1 fruit fly cellular context compared by ENCODE assay signal in genomic region chr2L:6677453-6677852, dm6.
A peak's percentile ranks its signal among the peaks of the same experiment; 100 is the strongest.
TF ChIP-seq lines count a peak whose summit lies in the region.

TSS of gene Nse1 (minus strand) at chr2L:6677625.

TF ChIP-seq in whole organism, embryonic, 481 proteins besides CTCF, POLR2A, EP300 and RAD21 (continued from another document):
- TF ChIP-seq CG6791 (GFP tag; IDR thresholded peaks at IDR 0.05; lab: Robert Waterston, UW; ENCODE audit: partially characterized antibody) (peak; percentile 75), wek (GFP tag; optimal IDR thresholded peaks at IDR 0.05; lab: Kevin White, UChicago) (no peak), CG17385 (GFP tag; optimal IDR thresholded peaks at IDR 0.05; lab: Kevin White, UChicago) (no peak), chn (GFP tag; optimal IDR thresholded peaks at IDR 0.05; lab: Kevin White, UChicago) (no peak), CG6765 (GFP tag; optimal IDR thresholded peaks at IDR 0.05; lab: Kevin White, UChicago) (no peak), CG6272 (GFP tag; IDR thresholded peaks at IDR 0.05; lab: Robert Waterston, UW) (no peak), Adf1 (GFP tag; IDR thresholded peaks at IDR 0.05; lab: Robert Waterston, UW) (no peak), corto (GFP tag; optimal IDR thresholded peaks at IDR 0.05; lab: Kevin White, UChicago) (no peak), inv (GFP tag; IDR thresholded peaks at IDR 0.05; lab: Robert Waterston, UW; ENCODE audit: partially characterized antibody) (peak; percentile 67), Med (GFP tag; lab: Kevin White, UChicago) (peak; percentile 15), h (optimal IDR thresholded peaks at IDR 0.05; lab: Kevin White, UChicago) (no peak), CG9876 (GFP tag; optimal IDR thresholded peaks at IDR 0.05; lab: Kevin White, UChicago) (no peak), tgo (GFP tag; IDR thresholded peaks at IDR 0.05; lab: Robert Waterston, UW) (no peak), CG2116 (GFP tag; optimal IDR thresholded peaks at IDR 0.05; lab: Kevin White, UChicago) (peak; percentile 39), row (GFP tag; IDR thresholded peaks at IDR 0.05; lab: Robert Waterston, UW) (peak; percentile 59), CG32772 (GFP tag; IDR thresholded peaks at IDR 0.05; lab: Robert Waterston, UW) (no peak), Dek (tag; optimal IDR thresholded peaks at IDR 0.05; lab: Kevin White, UChicago) (no peak), pb (GFP tag; optimal IDR thresholded peaks at IDR 0.05; lab: Kevin White, UChicago) (no peak), scrt (GFP tag; optimal IDR thresholded peaks at IDR 0.05; lab: Kevin White, UChicago) (no peak), knrl (GFP tag; IDR thresholded peaks at IDR 0.05; lab: Robert Waterston, UW; ENCODE audit: partially characterized antibody) (peak; percentile 74), MESR4 (GFP tag; optimal IDR thresholded peaks at IDR 0.05; lab: Kevin White, UChicago) (peak; percentile 22), Bgb (GFP tag; IDR thresholded peaks at IDR 0.05; lab: Robert Waterston, UW; ENCODE audit: partially characterized antibody) (peak; percentile 83), CG34224 (GFP tag; IDR thresholded peaks at IDR 0.05; lab: Robert Waterston, UW; ENCODE audit: partially characterized antibody) (peak; percentile 78), CG14860 (GFP tag; IDR thresholded peaks at IDR 0.05; lab: Robert Waterston, UW; ENCODE audit: partially characterized antibody) (peak; percentile 17; the same call in 1 of the 3 replicates), cwo (GFP tag; optimal IDR thresholded peaks at IDR 0.05; lab: Kevin White, UChicago) (no peak), aop (GFP tag; IDR thresholded peaks at IDR 0.05; lab: Robert Waterston, UW) (no peak), CG5180 (GFP tag; optimal IDR thresholded peaks at IDR 0.05; lab: Kevin White, UChicago) (no peak), CG3995 (GFP tag; optimal IDR thresholded peaks at IDR 0.05; lab: Kevin White, UChicago) (peak; percentile 84), Side (GFP tag; optimal IDR thresholded peaks at IDR 0.05; lab: Kevin White, UChicago) (no peak), Lhr (GFP tag; optimal IDR thresholded peaks at IDR 0.05; lab: Kevin White, UChicago) (peak; percentile 24), CG1603 (tag; optimal IDR thresholded peaks at IDR 0.05; lab: Kevin White, UChicago) (peak; percentile 66), ken (GFP tag; IDR thresholded peaks at IDR 0.05; lab: Robert Waterston, UW) (no peak), slbo (GFP tag; IDR thresholded peaks at IDR 0.05; lab: Robert Waterston, UW) (no peak), CG2129 (GFP tag; IDR thresholded peaks at IDR 0.05; lab: Robert Waterston, UW; ENCODE audit: partially characterized antibody) (peak; percentile 38; the same call in 1 of the 2 replicates), CG15011 (GFP tag; optimal IDR thresholded peaks at IDR 0.05; lab: Kevin White, UChicago) (no peak), chm (GFP tag; IDR thresholded peaks at IDR 0.05; lab: Robert Waterston, UW) (no peak), exex (tag; optimal IDR thresholded peaks at IDR 0.05; lab: Kevin White, UChicago) (no peak), hkb (optimal IDR thresholded peaks at IDR 0.05; lab: Kevin White, UChicago) (no peak), hkb (GFP tag; IDR thresholded peaks at IDR 0.05; lab: Robert Waterston, UW) (no peak), nerfin-2 (GFP tag; IDR thresholded peaks at IDR 0.05; lab: Robert Waterston, UW; ENCODE audit: partially characterized antibody) (0 out of 2 replicates have a peak, but pooled peaks have one; percentile 36), CG11723 (GFP tag; optimal IDR thresholded peaks at IDR 0.05; lab: Kevin White, UChicago) (no peak), Dp (GFP tag; optimal IDR thresholded peaks at IDR 0.05; lab: Kevin White, UChicago) (peak; percentile 94), CG10321 (GFP tag; IDR thresholded peaks at IDR 0.05; lab: Robert Waterston, UW) (no peak), CG9797 (GFP tag; optimal IDR thresholded peaks at IDR 0.05; lab: Kevin White, UChicago) (peak; percentile 81), CG15073 (GFP tag; optimal IDR thresholded peaks at IDR 0.05; lab: Kevin White, UChicago) (no peak), CG2120 (GFP tag; optimal IDR thresholded peaks at IDR 0.05; lab: Kevin White, UChicago) (no peak), vvl (GFP tag; IDR thresholded peaks at IDR 0.05; lab: Robert Waterston, UW) (peak; percentile 9; the same call in 1 of the 2 replicates), CG17361 (GFP tag; IDR thresholded peaks at IDR 0.05; lab: Robert Waterston, UW) (no peak), Asciz (GFP tag; optimal IDR thresholded peaks at IDR 0.05; lab: Kevin White, UChicago) (no peak), unc-4 (GFP tag; IDR thresholded peaks at IDR 0.05; lab: Robert Waterston, UW; ENCODE audit: partially characterized antibody) (peak; percentile 77), maf-S (GFP tag; optimal IDR thresholded peaks at IDR 0.05; lab: Kevin White, UChicago) (no peak), HHEX (GFP tag; optimal IDR thresholded peaks at IDR 0.05; lab: Kevin White, UChicago) (no peak), psq (GFP tag; optimal IDR thresholded peaks at IDR 0.05; lab: Kevin White, UChicago) (no peak), BEAF-32 (GFP tag; optimal IDR thresholded peaks at IDR 0.05; lab: Kevin White, UChicago) (peak; percentile 79), Mad (GFP tag; optimal IDR thresholded peaks at IDR 0.05; lab: Kevin White, UChicago) (no peak), D (optimal IDR thresholded peaks at IDR 0.05; lab: Kevin White, UChicago) (peak; percentile 11), D (GFP tag; optimal IDR thresholded peaks at IDR 0.05; lab: Kevin White, UChicago) (no peak), toy (GFP tag; IDR thresholded peaks at IDR 0.05; lab: Robert Waterston, UW) (no peak), stc (GFP tag; IDR thresholded peaks at IDR 0.05; lab: Robert Waterston, UW) (no peak), CG12236 (GFP tag; optimal IDR thresholded peaks at IDR 0.05; lab: Kevin White, UChicago) (no peak), nmo (GFP tag; optimal IDR thresholded peaks at IDR 0.05; lab: Kevin White, UChicago) (no peak), CG13775 (GFP tag; optimal IDR thresholded peaks at IDR 0.05; lab: Kevin White, UChicago) (no peak), MBD-R2 (GFP tag; IDR thresholded peaks at IDR 0.05; lab: Robert Waterston, UW) (peak; percentile 79), Oli (tag; optimal IDR thresholded peaks at IDR 0.05; lab: Kevin White, UChicago) (no peak), YL-1 (GFP tag; optimal IDR thresholded peaks at IDR 0.05; lab: Kevin White, UChicago) (peak; percentile 37), CG31388 (GFP tag; optimal IDR thresholded peaks at IDR 0.05; lab: Kevin White, UChicago) (no peak), CG16815 (GFP tag; optimal IDR thresholded peaks at IDR 0.05; lab: Kevin White, UChicago) (no peak), CG11504 (tag; optimal IDR thresholded peaks at IDR 0.05; lab: Kevin White, UChicago) (no peak), Ets97D (GFP tag; optimal IDR thresholded peaks at IDR 0.05; lab: Kevin White, UChicago) (peak; percentile 46), CG9609 (GFP tag; optimal IDR thresholded peaks at IDR 0.05; lab: Kevin White, UChicago) (no peak), CG17912 (GFP tag; optimal IDR thresholded peaks at IDR 0.05; lab: Kevin White, UChicago) (no peak), amos (GFP tag; IDR thresholded peaks at IDR 0.05; lab: Robert Waterston, UW; ENCODE audit: partially characterized antibody) (peak; percentile 79), hbn (GFP tag; IDR thresholded peaks at IDR 0.05; lab: Robert Waterston, UW; ENCODE audit: partially characterized antibody) (peak; percentile 75), gfzf (GFP tag; optimal IDR thresholded peaks at IDR 0.05; lab: Kevin White, UChicago) (peak; percentile 73), salm (tag; optimal IDR thresholded peaks at IDR 0.05; lab: Kevin White, UChicago) (no peak), CG1233 (GFP tag; optimal IDR thresholded peaks at IDR 0.05; lab: Kevin White, UChicago) (no peak), yki (optimal IDR thresholded peaks at IDR 0.05; lab: Kevin White, UChicago) (no peak), pum (GFP tag; optimal IDR thresholded peaks at IDR 0.05; lab: Kevin White, UChicago) (no peak), p53 (GFP tag; optimal IDR thresholded peaks at IDR 0.05; lab: Kevin White, UChicago) (no peak), E2f2 (GFP tag; IDR thresholded peaks at IDR 0.05; lab: Robert Waterston, UW) (peak; percentile 97), Nf-YB (GFP tag; optimal IDR thresholded peaks at IDR 0.05; lab: Kevin White, UChicago) (no peak), CHES-1-like (GFP tag; optimal IDR thresholded peaks at IDR 0.05; lab: Kevin White, UChicago) (no peak), Dll (GFP tag; IDR thresholded peaks at IDR 0.05; lab: Robert Waterston, UW; ENCODE audit: partially characterized antibody) (peak; percentile 75; the same call in 3 of the 4 replicates), pzg (GFP tag; optimal IDR thresholded peaks at IDR 0.05; lab: Kevin White, UChicago) (peak; percentile 82), CG14441 (GFP tag; IDR thresholded peaks at IDR 0.05; lab: Robert Waterston, UW) (no peak), CG32767 (GFP tag; IDR thresholded peaks at IDR 0.05; lab: Robert Waterston, UW) (no peak), H15 (GFP tag; IDR thresholded peaks at IDR 0.05; lab: Robert Waterston, UW) (no peak), ash1 (GFP tag; optimal IDR thresholded peaks at IDR 0.05; lab: Kevin White, UChicago) (no peak), onecut (GFP tag; IDR thresholded peaks at IDR 0.05; lab: Robert Waterston, UW) (peak; percentile 52), Ets65A (GFP tag; lab: Kevin White, UChicago) (no peak), chinmo (GFP tag; IDR thresholded peaks at IDR 0.05; lab: Robert Waterston, UW; ENCODE audit: partially characterized antibody) (no peak), CG3838 (GFP tag; optimal IDR thresholded peaks at IDR 0.05; lab: Kevin White, UChicago) (no peak), tna (GFP tag; IDR thresholded peaks at IDR 0.05; lab: Robert Waterston, UW; ENCODE audit: partially characterized antibody) (peak; percentile 72), ewg (GFP tag; optimal IDR thresholded peaks at IDR 0.05; lab: Kevin White, UChicago) (no peak), bbx (GFP tag; IDR thresholded peaks at IDR 0.05; lab: Robert Waterston, UW; ENCODE audit: partially characterized antibody) (peak; percentile 79)
TF ChIP-seq in whole organism, embryonic: peak in this region for 60.
